Fruit fly (Drosophila melanogaster) Kc167 (cell line): ENCODE data around the gene Patj.

Experiments used
- Myc ChIP-seq: fragments of >200 bp; optimal IDR thresholded peaks from 2 replicates; lab custom pipeline; 2017; ENCODE audit warnings: missing external identifiers
- Sin3A ChIP-seq: fragments of >200 bp; optimal IDR thresholded peaks from 2 replicates; lab custom pipeline; 2018; ENCODE audit warnings: missing external identifiers
- h ChIP-seq: fragments of >200 bp; optimal IDR thresholded peaks from 3 replicates; lab custom pipeline; 2018; ENCODE audit warnings: missing external identifiers

- TF ChIP-seq Sin3A (lab: Kevin White, UChicago) (no peak), h (lab: Kevin White, UChicago) (no peak), Myc (lab: Kevin White, UChicago) (no peak)
Measured at dm6 chr3L:1850498-1850897, 51.9 kb downstream of the Patj start.
